Worm (Caenorhabditis elegans): Measurements from ENCODE around the gene cox-5A.

The cox-5A gene

DNA sequence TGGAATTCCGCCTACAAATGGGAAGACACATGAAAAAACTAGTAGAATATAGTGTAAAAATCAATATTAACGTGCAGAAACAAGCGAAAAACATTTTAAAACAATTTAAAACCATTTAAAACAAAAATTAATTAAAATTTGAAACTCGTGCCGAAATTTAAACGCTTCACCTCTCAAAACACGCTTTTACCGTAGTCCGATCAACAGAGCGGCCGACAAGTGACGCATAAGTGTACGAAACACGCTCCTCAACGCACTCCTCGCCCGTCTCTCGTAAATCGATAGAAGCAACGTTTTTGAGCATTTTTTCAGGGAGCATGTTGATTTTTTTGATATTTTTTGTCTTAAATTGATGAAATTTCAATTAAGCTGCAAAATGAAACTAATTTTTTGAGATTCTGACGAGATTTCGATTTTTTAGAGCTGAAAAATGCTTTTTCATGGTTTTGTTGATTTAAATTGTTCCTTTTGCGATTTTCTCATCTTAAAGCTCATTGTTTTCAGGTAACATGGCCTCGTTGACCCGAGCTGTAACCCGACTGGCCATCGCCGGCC, at the start of gene cox-5A (continued):
- TF ChIP-seq unc-42 (tag; optimal IDR thresholded peaks at IDR 0.05) (peak; percentile 98), hlh-30 (tag; optimal IDR thresholded peaks at IDR 0.05; ENCODE audit: insufficient read depth) (peak; percentile 82), lim-6 (tag; optimal IDR thresholded peaks at IDR 0.05) (peak; percentile 71), ahr-1 (tag; optimal IDR thresholded peaks at IDR 0.05) (peak; percentile 31), ttx-3 (tag; optimal IDR thresholded peaks at IDR 0.05) (peak; percentile 51), C08G9.2 (tag; optimal IDR thresholded peaks at IDR 0.05) (peak; percentile 43), ceh-2 (tag; optimal IDR thresholded peaks at IDR 0.05) (peak; percentile 67), fax-1 (tag; optimal IDR thresholded peaks at IDR 0.05) (no peak), ceh-18 (tag; optimal IDR thresholded peaks at IDR 0.05) (peak; percentile 94), ceh-31 (tag; optimal IDR thresholded peaks at IDR 0.05) (peak; percentile 99), rnt-1 (tag; optimal IDR thresholded peaks at IDR 0.05) (peak; percentile 87), pha-4 (tag; optimal IDR thresholded peaks at IDR 0.05) (no peak), hlh-13 (GFP tag; optimal IDR thresholded peaks at IDR 0.05) (no peak), tbx-7 (tag; optimal IDR thresholded peaks at IDR 0.05) (no peak), elt-4 (tag; optimal IDR thresholded peaks at IDR 0.05) (no peak), sox-4 (tag; optimal IDR thresholded peaks at IDR 0.05) (no peak), gmeb-2 (tag; optimal IDR thresholded peaks at IDR 0.05) (peak; percentile 36)

DNA sequence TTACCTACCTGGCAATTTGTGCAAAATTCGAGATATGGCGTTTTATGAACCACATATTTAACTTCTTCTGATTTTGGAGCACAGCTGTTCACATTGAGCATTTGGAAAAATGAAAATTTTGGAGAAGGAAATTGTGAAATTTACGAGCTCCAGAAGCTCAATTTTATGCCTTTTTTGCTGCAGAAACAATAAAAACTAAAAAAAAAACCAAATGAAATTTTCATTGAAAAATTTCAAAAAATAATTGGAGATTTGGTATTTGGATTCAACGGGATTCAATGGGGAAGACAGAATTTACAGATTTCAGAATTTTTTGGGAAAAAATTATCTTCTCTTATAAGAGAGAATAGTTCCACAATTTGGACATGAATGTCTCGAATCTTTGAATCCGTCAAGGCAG, 48.7 kb upstream of the cox-5A start, which contains the start of gene Y37D8A.26:
Y37D8A.26 (minus strand) TSS at position 101 of the 400 bp plus-strand sequence.
- no peak for TF ChIP-seq K02D7.2 (tag; optimal IDR thresholded peaks at IDR 0.05)
- no peak for TF ChIP-seq mec-3 (tag; optimal IDR thresholded peaks at IDR 0.05; ENCODE audit: borderline replicate concordance)
- no peak for TF ChIP-seq ceh-31 (tag; optimal IDR thresholded peaks at IDR 0.05)
- no peak for TF ChIP-seq dve-1 (tag; optimal IDR thresholded peaks at IDR 0.05)
- TF ChIP-seq pag-3 (tag; optimal IDR thresholded peaks at IDR 0.05; ENCODE audit: borderline replicate concordance) = no peak
- TF ChIP-seq zip-5 (tag; optimal IDR thresholded peaks at IDR 0.05) = no peak
- TF ChIP-seq lin-11 (tag; optimal IDR thresholded peaks at IDR 0.05) = no peak
- no peak for TF ChIP-seq ama-1 (optimal IDR thresholded peaks at IDR 0.05)
- TF ChIP-seq che-1 (tag; optimal IDR thresholded peaks at IDR 0.05) = no peak
- no peak for TF ChIP-seq ceh-2 (tag; optimal IDR thresholded peaks at IDR 0.05)
- TF ChIP-seq elt-4 (tag; optimal IDR thresholded peaks at IDR 0.05) = no peak
- no peak for TF ChIP-seq madf-2 (tag; optimal IDR thresholded peaks at IDR 0.05)
- TF ChIP-seq unc-86 (tag; optimal IDR thresholded peaks at IDR 0.05) = no peak
- no peak for TF ChIP-seq unc-42 (tag; optimal IDR thresholded peaks at IDR 0.05)
- no peak for TF ChIP-seq nfya-1 (tag; optimal IDR thresholded peaks at IDR 0.05)
- no peak for TF ChIP-seq pros-1 (tag; optimal IDR thresholded peaks at IDR 0.05)
- TF ChIP-seq tbx-7 (tag; optimal IDR thresholded peaks at IDR 0.05) = no peak
- TF ChIP-seq C38D4.7 (GFP tag; optimal IDR thresholded peaks at IDR 0.05) = no peak
- TF ChIP-seq fax-1 (tag; optimal IDR thresholded peaks at IDR 0.05) = no peak

DNA sequence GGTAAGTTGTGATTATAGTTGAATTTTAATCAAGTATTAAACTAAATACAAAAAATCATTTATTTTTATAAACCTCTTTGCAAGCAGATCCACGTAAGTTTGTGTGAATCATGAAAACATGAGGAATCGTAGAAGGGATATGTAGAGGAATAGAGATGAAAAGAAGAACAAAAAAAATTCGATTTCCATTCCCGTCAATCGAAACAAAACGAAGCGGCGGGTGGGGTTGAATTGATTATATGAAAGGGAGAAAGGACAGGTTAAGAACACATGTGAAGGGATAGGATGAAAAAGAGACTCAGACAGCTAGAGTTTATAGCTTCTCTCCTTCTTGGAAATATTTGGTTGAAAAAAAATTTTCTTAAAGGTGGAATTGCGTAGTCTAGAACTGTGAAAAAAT, 45.2 kb upstream of the cox-5A start:
- no peak for TF ChIP-seq ttx-3 (tag; optimal IDR thresholded peaks at IDR 0.05)
- no peak for TF ChIP-seq zip-5 (tag; optimal IDR thresholded peaks at IDR 0.05)
- TF ChIP-seq npax-4 (tag; optimal IDR thresholded peaks at IDR 0.05) = no peak
- no peak for TF ChIP-seq elt-4 (tag; optimal IDR thresholded peaks at IDR 0.05)
- TF ChIP-seq che-1 (tag; optimal IDR thresholded peaks at IDR 0.05) = no peak
- TF ChIP-seq elt-2 (tag; optimal IDR thresholded peaks at IDR 0.05) = no peak
- TF ChIP-seq K09A11.1 (tag; optimal IDR thresholded peaks at IDR 0.05; ENCODE audit: insufficient read depth) = no peak
- no peak for TF ChIP-seq pax-1 (tag; optimal IDR thresholded peaks at IDR 0.05)
- TF ChIP-seq fax-1 (tag; optimal IDR thresholded peaks at IDR 0.05) = no peak
- no peak for TF ChIP-seq K02D7.2 (tag; optimal IDR thresholded peaks at IDR 0.05)
- no peak for TF ChIP-seq tbx-7 (tag; optimal IDR thresholded peaks at IDR 0.05)
- TF ChIP-seq dmd-4 (tag; optimal IDR thresholded peaks at IDR 0.05; ENCODE audit: borderline replicate concordance) = no peak
- TF ChIP-seq ceh-18 (tag; optimal IDR thresholded peaks at IDR 0.05) = no peak
- TF ChIP-seq rnt-1 (tag; optimal IDR thresholded peaks at IDR 0.05) = no peak

DNA sequence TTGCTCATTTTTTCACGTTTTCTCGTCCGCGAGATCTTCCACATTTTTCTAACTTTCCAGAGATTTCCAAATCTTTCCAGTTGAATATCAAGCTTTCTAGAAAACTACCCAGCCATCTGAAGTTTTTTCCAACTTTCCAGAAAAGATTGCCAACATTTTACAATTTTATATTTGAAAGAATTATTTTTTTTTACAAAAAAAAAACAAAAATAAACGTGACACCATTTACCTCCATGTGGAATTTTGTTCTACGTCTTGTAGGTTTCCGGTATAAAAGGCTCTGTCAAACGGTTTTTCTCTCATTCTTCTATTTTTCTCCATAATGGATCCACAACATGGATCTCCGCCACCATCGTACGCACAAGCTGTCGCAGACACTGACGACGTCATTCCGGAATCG, 40.6 kb upstream of the cox-5A start, which contains the start of gene Y37D8A.8:
Y37D8A.8 (plus strand) TSS at position 301 of the 400 bp plus-strand sequence.
- no peak for TF ChIP-seq mec-3 (tag; optimal IDR thresholded peaks at IDR 0.05; ENCODE audit: borderline replicate concordance)
- TF ChIP-seq ztf-16 (tag; optimal IDR thresholded peaks at IDR 0.05) = no peak
- no peak for TF ChIP-seq ceh-22 (tag; optimal IDR thresholded peaks at IDR 0.05)
- no peak for TF ChIP-seq dmd-4 (tag; optimal IDR thresholded peaks at IDR 0.05; ENCODE audit: borderline replicate concordance)
- no peak for TF ChIP-seq nhr-11 (tag; optimal IDR thresholded peaks at IDR 0.05)
- no peak for TF ChIP-seq ceh-30 (tag; optimal IDR thresholded peaks at IDR 0.05)
- TF ChIP-seq nfya-1 (tag; optimal IDR thresholded peaks at IDR 0.05) = no peak
- no peak for TF ChIP-seq pat-9 (tag; optimal IDR thresholded peaks at IDR 0.05)
- no peak for TF ChIP-seq che-1 (tag; optimal IDR thresholded peaks at IDR 0.05)
- no peak for TF ChIP-seq C08G9.2 (tag; optimal IDR thresholded peaks at IDR 0.05)
- TF ChIP-seq unc-42 (tag; optimal IDR thresholded peaks at IDR 0.05) = no peak
- no peak for TF ChIP-seq ets-4 (tag; optimal IDR thresholded peaks at IDR 0.05)
